Worm (Caenorhabditis elegans) whole organism, L1 larva: ENCODE data around the gene moc-5.

Source experiments
- F16B12.6 ChIP-seq: fragments of 150-350 bp; optimal IDR thresholded peaks from 2 replicates; lab custom pipeline; 2014; ENCODE audit warnings: missing biosample characterization, missing genetic modification characterization
- aha-1 ChIP-seq: fragments of 150-350 bp; optimal IDR thresholded peaks from 2 replicates; lab custom pipeline; 2014; ENCODE audit warnings: missing biosample characterization, missing genetic modification characterization
- alr-1 ChIP-seq: fragments of 200-800 bp; sonication (Bioruptor generic); optimal IDR thresholded peaks from 2 replicates; lab custom pipeline; 2018; ENCODE audit warnings: borderline replicate concordance, mild to moderate bottlenecking, missing genetic modification characterization, missing compliant biosample characterization
- ama-1 ChIP-seq: fragments of 150-350 bp; optimal IDR thresholded peaks from 2 replicates; lab custom pipeline; 2014
- blmp-1 ChIP-seq: fragments of 150-350 bp; optimal IDR thresholded peaks from 2 replicates; lab custom pipeline; 2014; ENCODE audit warnings: missing biosample characterization, missing genetic modification characterization
- ceh-63 ChIP-seq: fragments of 200-800 bp; sonication (Bioruptor generic); optimal IDR thresholded peaks from 2 replicates; lab custom pipeline; 2018; ENCODE audit warnings: mild to moderate bottlenecking, missing genetic modification characterization, missing compliant biosample characterization
- ceh-82 ChIP-seq, 3 experiments: fragments of 150-350 bp in 1 of 3; sonication (generic microtip) in 2 of 3; optimal IDR thresholded peaks; 2 replicates each; lab custom pipeline; 2014 to 2017; ENCODE audit warnings: missing biosample characterization in 3 of 3, missing genetic modification characterization in 3 of 3
- ceh-88 ChIP-seq: fragments of 200-800 bp; sonication (Bioruptor generic); IDR thresholded peaks from 2 replicates; pipeline ENCODE4 v1.3.6; 2022; ENCODE audit warnings: missing genetic modification characterization, missing compliant biosample characterization
- ces-1 ChIP-seq: fragments of 150-350 bp; optimal IDR thresholded peaks from 2 replicates; lab custom pipeline; 2014; ENCODE audit warnings: missing biosample characterization, missing genetic modification reagents, missing genetic modification characterization
- dpl-1 ChIP-seq, 3 experiments: fragments of 150-350 bp in 2 of 3; sonication (generic microtip) in 1 of 3; optimal IDR thresholded peaks; 2 replicates each; lab custom pipeline; 2014 to 2017; ENCODE audit warnings: missing biosample characterization in 3 of 3, missing genetic modification characterization in 3 of 3, missing genetic modification reagents in 3 of 3
- efl-1 ChIP-seq, 4 experiments: fragments of 150-350 bp; optimal IDR thresholded peaks in 3 of 4; peaks in 1 of 4; 1 replicate in 1 of 4; 2 replicates in 3 of 4; lab custom pipeline; 2014; ENCODE audit warnings: missing biosample characterization in 2 of 4, missing genetic modification characterization in 2 of 4, missing genetic modification reagents in 2 of 4
- efl-3 ChIP-seq: fragments of 200-800 bp; sonication (Bioruptor generic); optimal IDR thresholded peaks from 2 replicates; lab custom pipeline; 2018; ENCODE audit warnings: mild to moderate bottlenecking, missing genetic modification characterization, missing compliant biosample characterization
- egl-13 ChIP-seq: sonication (generic microtip); optimal IDR thresholded peaks from 2 replicates; lab custom pipeline; 2016; ENCODE audit warnings: missing genotype, missing genetic modification reagents, missing genetic modification characterization, missing compliant biosample characterization
- elt-2 ChIP-seq: sonication (generic microtip); optimal IDR thresholded peaks from 2 replicates; lab custom pipeline; 2016; ENCODE audit warnings: missing genetic modification characterization, mild to moderate bottlenecking, inconsistent platforms, missing compliant biosample characterization, missing genetic modification reagents
- elt-3 ChIP-seq, 6 experiments: fragments of 150-350 bp in 1 of 6; sonication (generic microtip); optimal IDR thresholded peaks; 2 replicates each; lab custom pipeline; 2017 to 2018; ENCODE audit warnings: missing biosample characterization in 6 of 6, missing genetic modification characterization in 6 of 6, inconsistent platforms in 1 of 6
- fkh-10 ChIP-seq: sonication (generic microtip); optimal IDR thresholded peaks from 2 replicates; lab custom pipeline; 2017; ENCODE audit warnings: missing biosample characterization, missing genetic modification reagents, missing genetic modification characterization
- fkh-8 ChIP-seq: sonication (generic microtip); optimal IDR thresholded peaks from 2 replicates; lab custom pipeline; 2016; ENCODE audit warnings: mild to moderate bottlenecking, missing genetic modification characterization, missing compliant biosample characterization
- grh-1 ChIP-seq: fragments of 200-800 bp; sonication (Bioruptor generic); IDR thresholded peaks from 2 replicates; pipeline ENCODE4 v1.3.6; 2022; ENCODE audit warnings: missing genetic modification reagents, missing genetic modification characterization, missing compliant biosample characterization
- hlh-4 ChIP-seq: sonication (generic microtip); optimal IDR thresholded peaks from 2 replicates; lab custom pipeline; 2016; ENCODE audit warnings: mild to moderate bottlenecking, missing genetic modification characterization, missing compliant biosample characterization
- lin-13 ChIP-seq: fragments of 150-350 bp; optimal IDR thresholded peaks from 2 replicates; lab custom pipeline; 2014; ENCODE audit warnings: missing biosample characterization, missing genetic modification reagents, missing genetic modification characterization
- lin-35 ChIP-seq, 2 experiments: fragments of 150-350 bp; optimal IDR thresholded peaks; 2 replicates each; lab custom pipeline; 2014; ENCODE audit warnings: missing biosample characterization in 2 of 2, missing genetic modification characterization in 2 of 2, missing genetic modification reagents in 2 of 2
- lin-39 ChIP-seq: fragments of 150-350 bp; optimal IDR thresholded peaks from 2 replicates; lab custom pipeline; 2014; ENCODE audit warnings: missing biosample characterization, missing genetic modification reagents, missing genetic modification characterization
- mab-9 ChIP-seq: fragments of 200-800 bp; sonication (Bioruptor generic); IDR thresholded peaks from 2 replicates; pipeline ENCODE4 v1.3.6; 2022; ENCODE audit warnings: missing genetic modification reagents, missing genetic modification characterization, missing compliant biosample characterization
- mef-2 ChIP-seq: fragments of 150-350 bp; optimal IDR thresholded peaks from 2 replicates; lab custom pipeline; 2014; ENCODE audit warnings: missing biosample characterization, missing genetic modification characterization
- mep-1 ChIP-seq: fragments of 150-350 bp; optimal IDR thresholded peaks from 2 replicates; lab custom pipeline; 2014; ENCODE audit warnings: missing biosample characterization, missing genetic modification characterization
- nhr-11 ChIP-seq: fragments of 150-350 bp; optimal IDR thresholded peaks from 2 replicates; lab custom pipeline; 2014; ENCODE audit warnings: missing biosample characterization, missing genetic modification characterization
- nhr-19 ChIP-seq: fragments of 200-800 bp; sonication (Bioruptor generic); conservative IDR thresholded peaks from 2 replicates; pipeline ENCODE4 v1.3.6; 2022; ENCODE audit warnings: missing genetic modification characterization, missing compliant biosample characterization
- nhr-237 ChIP-seq: fragments of 150-350 bp; optimal IDR thresholded peaks from 2 replicates; lab custom pipeline; 2014; ENCODE audit warnings: missing biosample characterization, missing genetic modification characterization
- nhr-28 ChIP-seq: fragments of 150-350 bp; optimal IDR thresholded peaks from 2 replicates; lab custom pipeline; 2014; ENCODE audit warnings: missing biosample characterization, missing genetic modification characterization
- nhr-71 ChIP-seq: sonication (generic microtip); optimal IDR thresholded peaks from 2 replicates; lab custom pipeline; 2016; ENCODE audit warnings: mild to moderate bottlenecking, missing genetic modification characterization, moderate library complexity, missing compliant biosample characterization
- nhr-76 ChIP-seq: sonication (generic microtip); optimal IDR thresholded peaks from 2 replicates; lab custom pipeline; 2017; ENCODE audit warnings: missing biosample characterization, missing genetic modification characterization
- nhr-84 ChIP-seq: sonication (generic microtip); optimal IDR thresholded peaks from 2 replicates; lab custom pipeline; 2017; ENCODE audit warnings: missing biosample characterization, missing genetic modification characterization
- nhr-85 ChIP-seq: sonication (generic microtip); peaks from one replicate; lab custom pipeline; 2016; ENCODE audit warnings: missing genetic modification characterization, inconsistent platforms, missing compliant biosample characterization
- nhr-90 ChIP-seq: sonication (generic microtip); optimal IDR thresholded peaks from 2 replicates; lab custom pipeline; 2016; ENCODE audit warnings: mild to moderate bottlenecking, missing genetic modification characterization, missing compliant biosample characterization; ENCODE audit not compliant: poor library complexity
- pag-3 ChIP-seq: sonication (generic microtip); optimal IDR thresholded peaks from 2 replicates; lab custom pipeline; 2017; ENCODE audit warnings: missing genetic modification characterization, mild to moderate bottlenecking, missing compliant biosample characterization, antibody characterized with exemption, borderline replicate concordance; ENCODE audit not compliant: insufficient read depth
- pax-3 ChIP-seq: fragments of 200-800 bp; sonication (Bioruptor generic); optimal IDR thresholded peaks from 2 replicates; lab custom pipeline; 2018; ENCODE audit warnings: mild to moderate bottlenecking, missing genetic modification characterization, moderate library complexity, missing compliant biosample characterization
- pqm-1 ChIP-seq: sonication (generic microtip); optimal IDR thresholded peaks from 3 replicates; lab custom pipeline; 2017; ENCODE audit warnings: missing biosample characterization, missing genetic modification characterization
- rnt-1 ChIP-seq: sonication (generic microtip); optimal IDR thresholded peaks from 2 replicates; lab custom pipeline; 2016; ENCODE audit warnings: mild to moderate bottlenecking, missing genetic modification characterization, moderate library complexity, missing compliant biosample characterization
- sox-4 ChIP-seq: sonication (generic microtip); optimal IDR thresholded peaks from 2 replicates; lab custom pipeline; 2016; ENCODE audit warnings: missing genetic modification characterization, missing compliant biosample characterization
- sup-37 ChIP-seq: fragments of 200-800 bp; sonication (Bioruptor generic); optimal IDR thresholded peaks from 2 replicates; lab custom pipeline; 2018; ENCODE audit warnings: mild to moderate bottlenecking, missing genetic modification characterization, missing compliant biosample characterization
- swsn-7 ChIP-seq: sonication (generic microtip); optimal IDR thresholded peaks from 2 replicates; lab custom pipeline; 2016; ENCODE audit warnings: missing genetic modification characterization, missing compliant biosample characterization
- tbx-2 ChIP-seq: sonication (generic microtip); optimal IDR thresholded peaks from 2 replicates; lab custom pipeline; 2016; ENCODE audit warnings: missing genetic modification characterization, missing compliant biosample characterization
- unc-130 ChIP-seq: fragments of 150-350 bp; optimal IDR thresholded peaks from 2 replicates; lab custom pipeline; 2017; ENCODE audit warnings: missing biosample characterization, missing genetic modification characterization, inconsistent platforms
- unc-98 ChIP-seq: fragments of 200-800 bp; sonication (Bioruptor generic); IDR thresholded peaks from 2 replicates; pipeline ENCODE4 v1.3.6; 2022; ENCODE audit warnings: missing genetic modification characterization, missing compliant biosample characterization
- vab-15 ChIP-seq: sonication (generic microtip); optimal IDR thresholded peaks from 2 replicates; lab custom pipeline; 2017; ENCODE audit warnings: missing genotype, mild to moderate bottlenecking, missing genetic modification characterization, missing compliant biosample characterization
- zag-1 ChIP-seq: fragments of 150-350 bp; optimal IDR thresholded peaks from 2 replicates; lab custom pipeline; 2014; ENCODE audit warnings: missing biosample characterization, missing genetic modification characterization
- zip-4 ChIP-seq: fragments of 200-800 bp; sonication (Bioruptor generic); optimal IDR thresholded peaks from 2 replicates; lab custom pipeline; 2018; ENCODE audit warnings: mild to moderate bottlenecking, missing genetic modification characterization, moderate library complexity, missing compliant biosample characterization

Gene moc-5

DNA sequence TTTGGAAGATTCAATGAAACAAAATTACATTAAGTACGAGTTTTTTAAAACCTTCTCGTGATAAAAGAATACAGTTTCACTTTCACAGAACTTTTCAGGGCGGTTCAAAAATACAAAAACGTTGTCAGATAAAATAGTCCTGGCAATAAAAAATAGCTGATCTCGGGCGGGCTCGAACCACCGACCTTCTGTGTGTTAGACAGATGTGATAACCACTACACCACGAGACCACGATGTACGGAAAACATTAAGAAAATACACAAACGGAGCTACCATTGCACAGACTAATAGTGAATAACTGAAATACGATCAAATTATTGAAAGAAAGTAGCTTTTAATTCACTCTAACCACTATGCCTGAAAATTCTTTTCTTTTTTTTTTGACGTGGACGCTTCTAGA lies 4.8 kb downstream of the moc-5 start (continued):
- no peak for TF ChIP-seq efl-1 (optimal IDR thresholded peaks at IDR 0.05; lab: Kevin White, UChicago)
- peak in 1 of 2 experiments; percentile 12 for TF ChIP-seq efl-1 (GFP tag; optimal IDR thresholded peaks at IDR 0.05 in 1 of 2; lab: Kevin White, UChicago)
- no peak for TF ChIP-seq vab-15 (tag; lab: Kevin White, UChicago)
- TF ChIP-seq zag-1: no peak
- peak; percentile 62 for TF ChIP-seq nhr-71 (tag; lab: Kevin White, UChicago)
- no peak for TF ChIP-seq alr-1
- no peak for TF ChIP-seq zip-4 (GFP tag; lab: Kevin White, UChicago)
- TF ChIP-seq nhr-28 (tag; lab: Kevin White, UChicago): no peak
- TF ChIP-seq, all 84 proteins: peak for 13

ce11 chrX:9556038-9556437 lies 9.7 kb downstream of the moc-5 start:
- TF ChIP-seq nhr-85 (tag; lab: Kevin White, UChicago) (peak; percentile 51), hlh-4 (no peak), ceh-82 (tag; optimal IDR thresholded peaks at IDR 0.05; lab: Kevin White, UChicago) (no peak), grh-1 (no peak), mab-9 (GFP tag; lab: Robert Waterston, UW) (no peak), sox-4 (no peak), vab-15 (tag; lab: Kevin White, UChicago) (no peak), ces-1 (no peak), efl-1 (optimal IDR thresholded peaks at IDR 0.05; lab: Kevin White, UChicago) (no peak), efl-1 (GFP tag; optimal IDR thresholded peaks at IDR 0.05 in 1 of 2; lab: Kevin White, UChicago) (peak in 1 of 2 experiments; percentile 73), lin-39 (tag; lab: Kevin White, UChicago) (no peak), nhr-19 (GFP tag; lab: Robert Waterston, UW) (no peak), mef-2 (tag; lab: Kevin White, UChicago) (no peak), nhr-237 (tag; lab: Kevin White, UChicago) (no peak), elt-2 (tag; lab: Kevin White, UChicago) (no peak), egl-13 (tag; lab: Kevin White, UChicago) (no peak), tbx-2 (tag; lab: Kevin White, UChicago) (no peak), mep-1 (tag; lab: Kevin White, UChicago) (no peak), lin-35 (GFP tag; optimal IDR thresholded peaks at IDR 0.05; lab: Kevin White, UChicago) (no peak)

- TF ChIP-seq fkh-10 (GFP tag; lab: Kevin White, UChicago) (no peak), F16B12.6 (tag; lab: Kevin White, UChicago) (no peak), nhr-76 (no peak), nhr-90 (tag; lab: Kevin White, UChicago) (no peak), grh-1 (no peak), elt-3 (tag; optimal IDR thresholded peaks at IDR 0.05; lab: Kevin White, UChicago) (no peak), blmp-1 (peak; percentile 57), aha-1 (no peak), nhr-84 (tag; lab: Kevin White, UChicago) (no peak), efl-1 (optimal IDR thresholded peaks at IDR 0.05; lab: Kevin White, UChicago) (no peak), efl-1 (GFP tag; optimal IDR thresholded peaks at IDR 0.05 in 1 of 2; lab: Kevin White, UChicago) (peak in 1 of 2 experiments; percentile 9), alr-1 (no peak), lin-39 (tag; lab: Kevin White, UChicago) (no peak), rnt-1 (no peak)
Observed at ce11 chrX:9555238-9555637, 10.5 kb downstream of the moc-5 start.

- TF ChIP-seq unc-130 (tag; lab: Kevin White, UChicago) (no peak), sup-37 (no peak), fkh-8 (tag; lab: Kevin White, UChicago) (no peak), pax-3 (tag; lab: Kevin White, UChicago) (no peak), nhr-28 (tag; lab: Kevin White, UChicago) (no peak), nhr-11 (no peak), ceh-88 (GFP tag; lab: Robert Waterston, UW) (no peak), mab-9 (GFP tag; lab: Robert Waterston, UW) (no peak), alr-1 (no peak), ceh-63 (GFP tag; lab: Kevin White, UChicago) (no peak), ama-1 (no peak), nhr-71 (tag; lab: Kevin White, UChicago) (peak; percentile 53), unc-98 (GFP tag; lab: Robert Waterston, UW) (no peak), pqm-1 (no peak), nhr-85 (tag; lab: Kevin White, UChicago) (peak; percentile 95), efl-3 (GFP tag; lab: Kevin White, UChicago) (no peak), swsn-7 (tag; lab: Kevin White, UChicago) (no peak), elt-2 (tag; lab: Kevin White, UChicago) (peak; percentile 51), dpl-1 (GFP tag; optimal IDR thresholded peaks at IDR 0.05; lab: Kevin White, UChicago) (no peak), pag-3 (peak; percentile 34), lin-13 (GFP tag; lab: Kevin White, UChicago) (no peak)
Observed at ce11 chrX:9553095-9553494, 12.7 kb downstream of the moc-5 start.
